Worm (Caenorhabditis elegans): ENCODE data around the gene spk-1.

The spk-1 gene

DNA sequence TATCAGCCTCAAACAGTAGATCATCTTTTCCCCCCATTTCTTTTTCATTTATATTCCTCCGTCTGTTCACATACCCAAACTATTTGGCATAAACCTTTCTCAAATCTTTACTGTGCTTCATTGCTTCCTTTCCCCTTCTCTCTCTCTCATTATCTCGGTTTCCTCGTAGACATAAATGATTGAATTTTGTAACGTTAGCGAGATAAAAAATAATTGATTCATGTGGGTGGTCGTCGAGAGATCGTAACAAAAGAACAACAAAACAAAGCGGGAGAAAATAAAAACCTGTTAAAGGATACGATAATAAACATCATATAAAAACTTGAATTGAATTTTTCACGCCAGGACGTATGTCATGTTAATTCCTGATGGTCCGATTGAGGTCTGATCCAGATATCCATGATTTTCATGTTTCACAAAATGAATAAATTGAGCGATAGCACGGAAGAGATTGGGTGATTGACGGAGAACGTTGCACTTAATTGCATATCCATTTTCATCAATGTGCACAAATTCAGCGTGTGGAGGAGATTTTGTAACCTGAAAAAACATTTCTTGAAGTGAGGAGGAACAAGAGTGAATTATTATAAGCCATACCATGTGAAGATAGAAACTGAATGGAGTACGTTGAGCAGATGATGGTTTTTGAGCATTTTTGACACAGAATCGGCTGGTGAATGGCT lies 6.5 kb downstream of the spk-1 start:
- TF ChIP-seq klf-2 (GFP tag; conservative IDR thresholded peaks at IDR 0.05) (no peak), med-1 (GFP tag; optimal IDR thresholded peaks at IDR 0.05; ENCODE audit: insufficient read depth) (peak; percentile 5)

DNA sequence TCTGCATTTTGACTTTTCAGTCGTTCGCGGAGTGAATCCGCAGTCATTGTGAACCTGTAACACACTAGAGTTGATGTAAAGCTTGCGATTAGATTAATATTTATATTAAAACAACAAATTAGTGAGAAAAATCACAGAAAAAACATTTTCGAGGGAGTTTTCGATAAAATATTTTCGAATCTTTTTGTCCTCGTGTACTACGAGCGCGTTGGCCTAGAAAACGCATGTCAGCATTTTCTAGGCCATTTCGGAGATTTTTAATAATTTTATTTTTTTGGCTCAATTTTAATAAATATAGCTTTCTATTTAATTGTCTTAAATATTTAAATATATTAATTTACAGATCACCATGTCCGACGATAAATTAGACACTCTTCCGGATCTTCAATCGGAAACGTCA lies 9.0 kb downstream of the spk-1 start, which contains the start of gene B0464.9:
TSS of gene B0464.9 (plus strand) at position 344 of the 400 bp plus-strand sequence.
- TF ChIP-seq ztf-23 (GFP tag; IDR thresholded peaks at IDR 0.05), result peak; percentile 43; the same call in 1 of the 2 replicates
- no peak for TF ChIP-seq ztf-29 (GFP tag; IDR thresholded peaks at IDR 0.05)
- TF ChIP-seq T22C8.4 (GFP tag; IDR thresholded peaks at IDR 0.05), result peak; percentile 6; the same call in 1 of the 2 replicates

DNA sequence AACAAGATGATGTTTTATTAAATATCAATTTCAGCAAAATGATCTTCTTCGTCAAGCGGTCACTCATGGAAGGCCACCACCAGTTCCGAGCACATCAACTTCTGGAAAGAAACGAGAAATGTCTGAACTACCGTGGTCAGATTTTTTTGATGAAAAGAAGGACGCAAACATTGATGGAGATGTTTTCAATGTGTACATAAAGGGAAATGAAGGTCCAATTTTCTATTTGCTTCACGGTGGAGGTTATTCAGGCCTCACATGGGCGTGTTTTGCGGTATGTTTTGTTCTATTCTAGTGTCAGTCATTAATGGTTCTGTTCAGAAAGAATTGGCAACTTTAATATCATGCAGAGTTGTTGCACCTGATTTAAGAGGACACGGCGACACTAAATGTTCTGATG lies 9.5 kb downstream of the spk-1 start, which contains the start of gene B0464.6:
TSS of gene B0464.6 (minus strand) at position 101 of the 400 bp plus-strand sequence.
- TF ChIP-seq tab-1 (GFP tag; IDR thresholded peaks at IDR 0.05) (no peak), T22C8.4 (GFP tag; IDR thresholded peaks at IDR 0.05) (no peak), cog-1 (tag; optimal IDR thresholded peaks at IDR 0.05) (no peak), ztf-29 (GFP tag; IDR thresholded peaks at IDR 0.05) (no peak), flt-1 (GFP tag; IDR thresholded peaks at IDR 0.05) (no peak), med-1 (GFP tag; optimal IDR thresholded peaks at IDR 0.05; ENCODE audit: insufficient read depth) (no peak), ztf-23 (GFP tag; IDR thresholded peaks at IDR 0.05) (no peak), klf-2 (GFP tag; conservative IDR thresholded peaks at IDR 0.05) (no peak), ref-1 (GFP tag; conservative IDR thresholded peaks at IDR 0.05) (no peak)

DNA sequence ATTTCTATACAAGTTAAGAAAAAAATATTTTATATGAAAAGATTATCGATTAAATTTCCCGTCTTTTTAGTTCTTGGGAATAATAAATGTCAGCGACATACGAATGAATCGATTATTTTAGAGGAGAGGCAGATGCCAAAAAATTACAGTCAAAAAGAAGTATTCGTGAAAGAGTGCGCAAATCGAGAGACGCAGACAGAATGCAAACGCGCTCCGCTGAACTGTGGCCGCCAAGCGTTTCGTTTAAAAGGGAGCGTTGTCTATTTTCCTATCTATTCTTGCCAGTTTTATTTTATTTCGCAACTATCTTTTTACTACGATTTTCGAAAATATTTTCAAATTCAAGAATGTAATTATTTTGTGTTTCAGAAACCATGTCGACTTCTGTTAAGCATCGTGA lies 10.7 kb downstream of the spk-1 start, which contains the start of gene baf-1:
TSS of gene baf-1 (plus strand) at position 370 of the 400 bp plus-strand sequence.
- TF ChIP-seq ztf-29 (GFP tag; IDR thresholded peaks at IDR 0.05), result no peak
- no peak for TF ChIP-seq flt-1 (GFP tag; IDR thresholded peaks at IDR 0.05)
- TF ChIP-seq T22C8.4 (GFP tag; IDR thresholded peaks at IDR 0.05), result peak; percentile 34; the same call in 1 of the 2 replicates
- TF ChIP-seq klf-2 (GFP tag; conservative IDR thresholded peaks at IDR 0.05), result no peak
- TF ChIP-seq cog-1 (tag; optimal IDR thresholded peaks at IDR 0.05), result no peak
- TF ChIP-seq tab-1 (GFP tag; IDR thresholded peaks at IDR 0.05), result no peak
- TF ChIP-seq ztf-23 (GFP tag; IDR thresholded peaks at IDR 0.05), result no peak
- TF ChIP-seq ref-1 (GFP tag; conservative IDR thresholded peaks at IDR 0.05), result no peak

DNA sequence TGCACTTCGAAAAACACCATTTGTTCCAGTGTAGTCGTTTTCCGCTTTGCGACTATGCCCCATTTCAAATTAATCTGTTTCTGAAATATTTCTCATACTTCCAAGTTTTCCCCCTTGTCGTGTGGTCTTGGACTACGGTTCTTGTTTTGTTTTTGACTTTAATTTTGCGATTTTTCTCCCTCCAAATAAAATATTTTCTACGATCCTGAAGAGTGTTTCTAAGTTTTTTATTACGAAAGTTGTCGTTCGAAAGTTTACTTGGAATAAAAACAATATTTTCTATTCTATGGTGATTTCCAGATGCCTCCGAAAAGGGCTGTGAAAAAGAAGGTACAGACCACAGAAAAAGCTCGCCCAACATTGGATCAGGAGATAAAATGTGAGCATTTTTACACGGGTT lies 11.4 kb downstream of the spk-1 start, which contains the start of gene tag-342:
TSS of gene tag-342 (plus strand) at position 301 of the 400 bp plus-strand sequence.
- TF ChIP-seq med-1 (GFP tag; optimal IDR thresholded peaks at IDR 0.05; ENCODE audit: insufficient read depth), result no peak
- no peak for TF ChIP-seq cog-1 (tag; optimal IDR thresholded peaks at IDR 0.05)
- TF ChIP-seq klf-2 (GFP tag; conservative IDR thresholded peaks at IDR 0.05), result no peak
- no peak for TF ChIP-seq ztf-29 (GFP tag; IDR thresholded peaks at IDR 0.05)

DNA sequence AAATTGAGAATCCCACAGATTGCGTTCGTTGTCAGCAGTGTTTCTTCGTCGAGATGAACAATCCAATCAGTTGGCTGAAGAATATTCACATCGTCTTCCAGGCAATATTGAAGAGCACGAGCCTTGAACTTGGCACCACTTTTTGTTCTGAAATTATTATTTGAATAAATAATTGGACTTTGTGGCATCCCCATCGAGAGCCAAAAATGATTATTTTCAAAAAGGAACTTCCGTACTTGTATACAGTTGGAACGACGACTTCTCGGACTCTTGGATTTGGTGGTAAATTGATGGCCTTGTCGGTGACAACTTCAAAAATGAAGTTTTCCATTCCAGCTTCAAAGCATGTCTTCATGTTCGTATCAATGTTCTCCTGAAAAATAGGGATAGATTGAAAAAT lies 15.6 kb downstream of the spk-1 start:
- TF ChIP-seq tab-1 (GFP tag; IDR thresholded peaks at IDR 0.05) (no peak), ztf-29 (GFP tag; IDR thresholded peaks at IDR 0.05) (no peak), T22C8.4 (GFP tag; IDR thresholded peaks at IDR 0.05) (no peak), cog-1 (tag; optimal IDR thresholded peaks at IDR 0.05) (no peak), flt-1 (GFP tag; IDR thresholded peaks at IDR 0.05) (no peak), klf-2 (GFP tag; conservative IDR thresholded peaks at IDR 0.05) (no peak), ref-1 (GFP tag; conservative IDR thresholded peaks at IDR 0.05) (no peak), med-1 (GFP tag; optimal IDR thresholded peaks at IDR 0.05; ENCODE audit: insufficient read depth) (no peak), ztf-23 (GFP tag; IDR thresholded peaks at IDR 0.05) (no peak)

DNA sequence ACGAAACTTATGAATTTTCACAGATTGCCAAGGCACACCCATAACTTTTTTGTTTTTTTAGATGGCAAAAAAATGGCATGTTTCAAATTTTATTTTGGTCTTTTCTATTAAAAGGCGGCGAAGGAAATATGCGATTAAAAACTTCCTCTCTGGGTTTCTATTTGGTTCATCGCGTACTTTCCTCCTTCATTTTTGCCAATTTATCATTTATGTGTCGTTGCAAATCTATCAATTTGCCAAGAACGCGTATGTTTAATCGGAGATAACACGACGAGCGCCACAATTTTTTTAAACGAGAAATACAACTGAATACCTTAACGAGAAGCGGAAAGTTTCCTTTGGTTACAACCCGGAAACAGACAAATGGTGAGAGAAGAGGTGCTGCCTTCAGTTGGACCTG lies 16.1 kb downstream of the spk-1 start:
- no peak for TF ChIP-seq med-1 (GFP tag; optimal IDR thresholded peaks at IDR 0.05; ENCODE audit: insufficient read depth)

DNA sequence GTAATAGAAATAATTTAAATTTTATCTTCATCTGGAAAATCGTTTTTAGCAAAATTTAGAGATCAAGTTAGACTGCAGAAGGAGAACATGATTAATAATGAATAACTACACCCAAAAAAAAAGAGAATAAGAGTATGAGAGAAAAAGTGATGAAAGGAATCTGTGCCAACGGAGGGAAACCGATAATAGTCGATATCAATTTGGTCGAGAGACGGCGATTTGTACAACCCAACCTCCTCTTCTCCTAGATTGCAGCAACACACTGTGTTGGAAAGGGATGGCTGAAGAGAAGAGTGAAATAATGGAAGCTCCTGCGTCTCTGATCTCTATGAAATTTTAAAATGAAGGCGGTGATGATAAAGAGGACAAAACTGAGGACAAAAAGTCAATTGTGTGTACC lies 18.1 kb downstream of the spk-1 start:
- TF ChIP-seq T22C8.4 (GFP tag; IDR thresholded peaks at IDR 0.05) (no peak), ref-1 (GFP tag; conservative IDR thresholded peaks at IDR 0.05) (no peak), ztf-23 (GFP tag; IDR thresholded peaks at IDR 0.05) (no peak), med-1 (GFP tag; optimal IDR thresholded peaks at IDR 0.05; ENCODE audit: insufficient read depth) (no peak), cog-1 (tag; optimal IDR thresholded peaks at IDR 0.05) (no peak), ztf-29 (GFP tag; IDR thresholded peaks at IDR 0.05) (no peak), flt-1 (GFP tag; IDR thresholded peaks at IDR 0.05) (no peak), tab-1 (GFP tag; IDR thresholded peaks at IDR 0.05) (no peak), klf-2 (GFP tag; conservative IDR thresholded peaks at IDR 0.05) (no peak)

DNA sequence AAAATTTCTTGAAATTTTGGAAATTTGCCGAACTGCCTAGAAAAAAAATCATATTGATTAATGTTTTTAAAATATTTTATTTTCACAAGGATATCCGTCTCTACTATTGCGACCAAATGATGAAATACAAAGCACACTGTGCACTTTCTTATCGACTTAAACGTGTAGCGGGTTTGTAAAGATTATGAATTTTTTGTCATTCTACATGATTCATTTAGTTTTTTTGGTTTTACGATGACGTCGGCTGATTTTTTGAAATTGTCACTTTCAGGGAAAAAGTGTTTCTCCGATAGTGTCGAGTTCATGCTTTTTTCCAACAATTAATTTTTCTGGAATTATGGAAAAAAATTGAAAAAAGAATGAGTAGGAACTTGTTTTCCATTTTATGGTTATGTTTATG lies 20.2 kb downstream of the spk-1 start:
- TF ChIP-seq flt-1 (GFP tag; IDR thresholded peaks at IDR 0.05) (no peak), ztf-29 (GFP tag; IDR thresholded peaks at IDR 0.05) (no peak), ref-1 (GFP tag; conservative IDR thresholded peaks at IDR 0.05) (no peak), T22C8.4 (GFP tag; IDR thresholded peaks at IDR 0.05) (no peak), med-1 (GFP tag; optimal IDR thresholded peaks at IDR 0.05; ENCODE audit: insufficient read depth) (no peak), klf-2 (GFP tag; conservative IDR thresholded peaks at IDR 0.05) (no peak), tab-1 (GFP tag; IDR thresholded peaks at IDR 0.05) (no peak), ztf-23 (GFP tag; IDR thresholded peaks at IDR 0.05) (no peak), cog-1 (tag; optimal IDR thresholded peaks at IDR 0.05) (no peak)

DNA sequence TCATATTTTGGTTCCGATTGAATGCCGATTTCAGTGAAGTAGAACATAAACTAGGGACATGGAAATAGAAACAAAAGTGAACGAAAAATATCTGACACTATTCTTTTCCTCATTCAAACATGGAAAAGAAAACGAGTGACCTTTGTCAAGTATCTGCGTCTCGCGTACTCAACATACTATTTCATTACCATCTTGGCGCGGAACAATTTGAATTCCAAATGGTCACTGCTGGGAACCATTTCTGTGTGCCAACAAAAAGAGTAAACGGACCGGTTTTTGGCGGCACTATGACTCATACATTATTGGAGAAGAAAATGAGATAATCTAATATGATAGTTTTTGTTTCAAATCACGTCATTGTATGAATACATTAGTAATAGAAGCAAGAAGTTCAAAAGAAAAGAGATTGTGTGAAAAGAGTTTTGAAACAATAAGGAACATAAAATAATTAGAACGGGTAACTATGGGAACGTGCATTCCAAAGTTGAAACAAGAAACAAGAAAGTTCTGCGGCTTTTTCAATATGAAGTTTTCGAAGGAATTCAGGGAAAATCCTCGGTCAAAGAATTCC lies 26.1 kb downstream of the spk-1 start:
- TF ChIP-seq flt-1 (GFP tag; IDR thresholded peaks at IDR 0.05), result no peak
- TF ChIP-seq tab-1 (GFP tag; IDR thresholded peaks at IDR 0.05), result no peak
- TF ChIP-seq cog-1 (tag; optimal IDR thresholded peaks at IDR 0.05), result no peak
- no peak for TF ChIP-seq ztf-29 (GFP tag; IDR thresholded peaks at IDR 0.05)
- no peak for TF ChIP-seq ref-1 (GFP tag; conservative IDR thresholded peaks at IDR 0.05)
- TF ChIP-seq med-1 (GFP tag; optimal IDR thresholded peaks at IDR 0.05; ENCODE audit: insufficient read depth), result no peak
- TF ChIP-seq T22C8.4 (GFP tag; IDR thresholded peaks at IDR 0.05), result no peak
- TF ChIP-seq klf-2 (GFP tag; conservative IDR thresholded peaks at IDR 0.05), result no peak
- TF ChIP-seq ztf-23 (GFP tag; IDR thresholded peaks at IDR 0.05), result no peak
